Worm (Caenorhabditis elegans): ENCODE measurements around the gene C25H3.17.

The C25H3.17 gene

DNA sequence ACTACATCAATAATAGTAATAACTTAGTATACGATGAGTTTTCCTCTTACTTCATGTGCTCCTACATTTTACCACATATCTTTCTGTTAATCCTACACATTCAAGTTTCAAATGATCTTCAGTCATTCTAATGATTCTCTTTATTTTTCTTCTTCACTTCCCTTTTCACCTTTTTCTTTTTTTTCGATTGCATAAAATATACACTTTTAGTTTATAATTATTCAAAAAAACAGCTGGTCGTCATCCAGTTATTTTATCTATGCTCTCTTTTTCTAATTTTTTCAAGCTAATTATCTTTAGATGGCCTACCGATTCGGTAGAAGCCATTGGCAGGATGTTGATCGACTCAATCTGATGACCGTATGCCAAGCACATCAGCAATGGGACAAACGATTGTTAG lies 15.3 kb downstream of the C25H3.17 start, which contains the start of gene F59E12.1:
Gene F59E12.1 (plus strand): TSS at position 301 of the 400 bp plus-strand sequence.
- TF ChIP-seq ceh-20 (GFP tag; IDR thresholded peaks at IDR 0.05) (no peak), lsy-2 (tag; optimal IDR thresholded peaks at IDR 0.05) (no peak), jun-1 (tag; optimal IDR thresholded peaks at IDR 0.05) (no peak), snpc-1.2 (GFP tag; IDR thresholded peaks at IDR 0.05) (no peak), Y75B8A.6 (GFP tag; IDR thresholded peaks at IDR 0.05) (no peak), set-16 (GFP tag; IDR thresholded peaks at IDR 0.05) (no peak), lin-39 (tag; optimal IDR thresholded peaks at IDR 0.05) (no peak), lin-29 (GFP tag; IDR thresholded peaks at IDR 0.05) (no peak), tag-97 (GFP tag; IDR thresholded peaks at IDR 0.05) (no peak), unc-62 (GFP tag; optimal IDR thresholded peaks at IDR 0.05 in 1 of 2) (no peak), unc-62 (tag; optimal IDR thresholded peaks at IDR 0.05) (no peak)

DNA sequence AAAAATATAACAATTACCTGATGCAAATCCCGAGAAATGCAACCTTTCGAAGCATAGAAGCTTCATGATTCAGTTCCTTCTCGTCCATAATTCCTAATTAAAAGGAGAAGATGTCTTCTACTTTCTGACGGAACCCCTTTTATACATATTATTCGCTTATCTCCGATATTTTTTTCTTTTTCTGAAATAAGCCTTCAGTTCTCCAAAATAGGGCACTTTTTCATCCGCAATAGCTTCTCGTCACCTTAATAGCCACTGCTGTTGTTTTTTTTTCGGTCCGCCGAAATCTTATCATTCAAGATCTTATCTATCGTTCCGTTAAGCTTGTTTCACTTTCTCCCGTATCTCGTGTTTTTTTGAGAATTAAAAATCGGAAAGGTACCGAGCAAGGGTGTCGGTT lies 17.1 kb downstream of the C25H3.17 start, which contains the start of gene bli-2:
Gene bli-2 (minus strand): TSS at position 101 of the 400 bp plus-strand sequence.
- TF ChIP-seq mxl-3 (GFP tag; optimal IDR thresholded peaks at IDR 0.05): no peak
- no peak for TF ChIP-seq egl-43 (GFP tag; IDR thresholded peaks at IDR 0.05)
- TF ChIP-seq Y105C5A.15 (GFP tag; IDR thresholded peaks at IDR 0.05): no peak
- TF ChIP-seq egl-27 (tag; optimal IDR thresholded peaks at IDR 0.05): no peak

DNA sequence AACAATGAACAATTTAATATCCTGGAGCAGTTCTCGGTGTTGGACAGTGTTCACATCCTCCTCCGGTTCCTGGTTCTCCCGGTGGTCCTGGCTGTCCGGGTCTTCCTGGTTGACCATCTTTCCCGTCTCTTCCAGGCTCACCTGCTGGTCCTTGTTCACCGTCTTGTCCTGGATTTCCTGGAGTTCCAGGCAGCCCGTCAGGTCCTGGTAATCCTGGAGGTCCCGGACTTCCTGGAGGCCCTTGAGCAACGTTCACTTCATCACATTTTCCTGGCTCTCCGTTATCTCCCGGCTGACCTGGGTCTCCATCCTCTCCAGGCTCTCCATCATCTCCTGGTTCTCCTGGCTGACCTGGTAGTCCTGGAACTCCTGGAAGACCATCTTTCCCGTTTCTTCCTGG lies 18.1 kb downstream of the C25H3.17 start:
- TF ChIP-seq set-16 (GFP tag; IDR thresholded peaks at IDR 0.05) (peak; percentile 86), snpc-1.2 (GFP tag; IDR thresholded peaks at IDR 0.05) (no peak)

DNA sequence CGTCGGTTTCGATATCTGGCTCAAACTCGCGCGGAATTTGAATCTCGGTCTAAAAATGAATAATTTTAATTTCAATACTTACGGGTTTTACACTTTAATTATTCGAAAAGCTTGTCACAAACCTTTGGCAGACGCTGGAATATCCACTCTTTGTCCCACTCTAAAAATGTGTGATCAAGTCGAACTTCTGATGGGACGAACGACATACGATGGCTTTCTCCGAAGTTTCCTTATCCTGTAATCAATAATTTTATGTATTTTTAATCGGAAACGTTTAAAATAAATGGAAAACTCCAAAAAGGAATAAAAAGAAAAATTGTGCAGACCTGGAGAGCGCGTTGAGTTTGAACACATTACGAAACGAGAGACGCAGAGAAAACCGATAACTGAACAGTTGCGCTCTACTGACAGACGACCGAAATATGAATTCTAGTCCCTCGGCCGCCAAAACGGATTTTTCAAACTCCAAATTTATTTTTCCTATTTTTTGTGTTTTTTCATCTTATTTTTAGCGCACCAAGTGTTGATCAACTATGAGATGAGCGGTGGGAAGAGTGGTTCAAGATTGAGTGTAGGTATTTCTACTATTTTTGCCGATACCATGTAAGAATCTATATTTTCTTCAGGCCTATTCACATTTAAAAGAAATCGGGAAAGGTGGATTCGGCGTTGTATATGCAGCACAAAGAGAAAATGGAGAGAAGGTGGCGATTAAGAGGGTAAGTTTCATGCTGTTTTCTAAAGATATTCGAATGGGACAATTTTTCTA lies 20.1 kb downstream of the C25H3.17 start, which contains the start of the genes sam-4, F59E12.17 and zyg-1:
Gene sam-4 (minus strand): TSS at position 51 of the 769 bp plus-strand sequence.
Gene F59E12.17 (minus strand): TSS at position 235 of the 769 bp plus-strand sequence.
Gene zyg-1 (plus strand): TSS at position 513 of the 769 bp plus-strand sequence.
- TF ChIP-seq egl-27 (tag; optimal IDR thresholded peaks at IDR 0.05) (no peak), ceh-44 (GFP tag; IDR thresholded peaks at IDR 0.05) (peak; percentile 75; the same call in 1 of the 2 replicates), ztf-11 (tag; optimal IDR thresholded peaks at IDR 0.05) (no peak), Y48G9A.11 (GFP tag; IDR thresholded peaks at IDR 0.05) (peak; percentile 50; the same call in 1 of the 2 replicates), F49E8.2 (tag; optimal IDR thresholded peaks at IDR 0.05; ENCODE audit: borderline replicate concordance) (no peak), nhr-77 (tag; optimal IDR thresholded peaks at IDR 0.05) (peak; percentile 29), mes-2 (tag; optimal IDR thresholded peaks at IDR 0.05; ENCODE audit: poor library complexity, severe bottlenecking) (peak; percentile 94), Y75B8A.6 (GFP tag; IDR thresholded peaks at IDR 0.05) (no peak), nhr-102 (tag; optimal IDR thresholded peaks at IDR 0.05) (no peak), cey-2 (tag; optimal IDR thresholded peaks at IDR 0.05; ENCODE audit: borderline replicate concordance, insufficient read depth) (no peak), lin-15B (tag; optimal IDR thresholded peaks at IDR 0.05) (peak; percentile 31), nhr-6 (tag; optimal IDR thresholded peaks at IDR 0.05) (peak; percentile 77), hlh-11 (tag; optimal IDR thresholded peaks at IDR 0.05) (peak; percentile 8), zfp-2 (tag; optimal IDR thresholded peaks at IDR 0.05) (no peak), ZK337.2 (GFP tag; IDR thresholded peaks at IDR 0.05) (no peak), dpl-1 (GFP tag; optimal IDR thresholded peaks at IDR 0.05) (peak; percentile 74), dmd-8 (GFP tag; IDR thresholded peaks at IDR 0.05) (no peak), hmg-1.1 (GFP tag; IDR thresholded peaks at IDR 0.05) (peak; percentile 53), daf-16 (GFP tag; optimal IDR thresholded peaks at IDR 0.05) (no peak), daf-16 (tag; optimal IDR thresholded peaks at IDR 0.05) (no peak), unc-62 (GFP tag; optimal IDR thresholded peaks at IDR 0.05 in 1 of 2) (peak in 1 of 2 experiments; percentile 52), unc-62 (tag; optimal IDR thresholded peaks at IDR 0.05) (no peak), dve-1 (tag; optimal IDR thresholded peaks at IDR 0.05; ENCODE audit: insufficient read depth) (no peak), F26F4.8 (GFP tag; conservative IDR thresholded peaks at IDR 0.05) (no peak), rbr-2 (tag; optimal IDR thresholded peaks at IDR 0.05) (peak; percentile 24), fkh-10 (GFP tag; optimal IDR thresholded peaks at IDR 0.05) (peak; percentile 13), nhr-237 (tag; optimal IDR thresholded peaks at IDR 0.05) (no peak), arid-1 (GFP tag; conservative IDR thresholded peaks at IDR 0.05) (0 out of 2 replicates have a peak, but pooled peaks have one; percentile 17), lsy-2 (tag; optimal IDR thresholded peaks at IDR 0.05) (peak in 1 of 2 experiments; percentile 81), ZK546.5 (tag; optimal IDR thresholded peaks at IDR 0.05) (no peak), pha-4 (GFP tag; IDR thresholded peaks at IDR 0.05) (no peak), pha-4 (tag; optimal IDR thresholded peaks at IDR 0.05) (peak; percentile 70), hif-1 (tag; optimal IDR thresholded peaks at IDR 0.05) (peak in 1 of 2 experiments; percentile 70)

All from whole organism, L4 larva.